Fruit fly (Drosophila melanogaster) Kc167 (cell line): ENCODE data around the gene RpS27A.

Source experiments
- Myc ChIP-seq: fragments of >200 bp; optimal IDR thresholded peaks from 2 replicates; lab custom pipeline; 2017; ENCODE audit warnings: missing external identifiers
- Sin3A ChIP-seq: fragments of >200 bp; optimal IDR thresholded peaks from 2 replicates; lab custom pipeline; 2018; ENCODE audit warnings: missing external identifiers
- h ChIP-seq: fragments of >200 bp; optimal IDR thresholded peaks from 3 replicates; lab custom pipeline; 2018; ENCODE audit warnings: missing external identifiers
- insv ChIP-seq: fragments of >200 bp; optimal IDR thresholded peaks from 3 replicates; lab custom pipeline; 2018; ENCODE audit warnings: missing external identifiers
- psq ChIP-seq: fragments of >200 bp; optimal IDR thresholded peaks from 2 replicates; lab custom pipeline; 2017; ENCODE audit warnings: missing external identifiers
- ttk ChIP-seq: sonication (Bioruptor generic); optimal IDR thresholded peaks from 2 replicates; lab custom pipeline; 2017; ENCODE audit warnings: missing external identifiers

The RpS27A gene

DNA sequence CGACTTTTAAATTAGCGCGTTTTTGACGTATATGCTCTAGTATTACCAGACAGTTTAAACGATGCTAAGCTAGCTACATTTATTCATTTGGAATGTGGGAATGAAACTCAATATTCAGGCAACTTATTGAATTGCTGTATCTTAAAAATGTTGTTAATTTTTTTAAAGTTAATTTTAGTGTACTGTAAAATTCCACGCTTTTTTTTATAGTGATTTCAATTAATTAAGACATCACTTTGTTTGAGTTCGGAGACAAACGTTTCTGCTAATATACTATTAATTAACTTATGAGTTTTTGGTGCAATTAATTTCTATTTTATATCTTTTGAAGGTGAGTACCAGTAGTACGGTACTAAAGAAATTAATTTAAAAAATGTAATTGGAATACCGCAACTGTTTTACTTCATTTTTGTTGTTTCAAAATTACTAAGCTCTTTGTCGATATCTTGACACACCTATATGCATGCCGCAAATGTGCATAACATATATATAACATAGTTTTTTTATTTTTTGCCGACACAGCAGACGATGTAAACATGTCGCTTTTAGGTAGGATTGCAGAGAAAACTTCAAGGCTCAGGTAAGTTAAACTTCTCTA lies 21.8 kb upstream of the RpS27A start, which contains the start of the genes Cdk1 and mRpS7:
Cdk1 (minus strand) TSS at position 55 of the 598 bp plus-strand sequence.
mRpS7 (plus strand) TSS at position 455 of the 598 bp plus-strand sequence.
- TF ChIP-seq insv (lab: Kevin White, UChicago) = no peak

DNA sequence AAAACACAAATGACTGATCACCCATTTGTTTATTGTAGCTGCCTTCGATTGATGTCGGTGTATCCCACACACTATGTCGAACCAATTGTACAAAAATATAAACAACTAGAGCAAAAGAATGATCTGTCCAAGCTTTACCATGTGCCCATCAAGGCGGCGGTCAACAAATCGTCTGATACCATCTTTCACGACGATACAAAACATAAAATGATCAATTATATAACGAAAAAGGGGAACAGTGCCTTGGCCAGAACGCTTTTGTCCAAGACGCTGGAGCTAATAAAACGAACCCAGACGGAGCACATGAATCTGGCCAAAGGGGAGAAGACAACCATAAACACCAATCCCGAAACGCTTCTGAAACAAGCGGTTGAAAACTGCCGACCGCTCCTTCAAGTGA lies 21.3 kb upstream of the RpS27A start:
- no peak for TF ChIP-seq insv (lab: Kevin White, UChicago)
- no peak for TF ChIP-seq Myc (lab: Kevin White, UChicago)
- TF ChIP-seq ttk (lab: Kevin White, UChicago) = no peak
- no peak for TF ChIP-seq h (lab: Kevin White, UChicago)

DNA sequence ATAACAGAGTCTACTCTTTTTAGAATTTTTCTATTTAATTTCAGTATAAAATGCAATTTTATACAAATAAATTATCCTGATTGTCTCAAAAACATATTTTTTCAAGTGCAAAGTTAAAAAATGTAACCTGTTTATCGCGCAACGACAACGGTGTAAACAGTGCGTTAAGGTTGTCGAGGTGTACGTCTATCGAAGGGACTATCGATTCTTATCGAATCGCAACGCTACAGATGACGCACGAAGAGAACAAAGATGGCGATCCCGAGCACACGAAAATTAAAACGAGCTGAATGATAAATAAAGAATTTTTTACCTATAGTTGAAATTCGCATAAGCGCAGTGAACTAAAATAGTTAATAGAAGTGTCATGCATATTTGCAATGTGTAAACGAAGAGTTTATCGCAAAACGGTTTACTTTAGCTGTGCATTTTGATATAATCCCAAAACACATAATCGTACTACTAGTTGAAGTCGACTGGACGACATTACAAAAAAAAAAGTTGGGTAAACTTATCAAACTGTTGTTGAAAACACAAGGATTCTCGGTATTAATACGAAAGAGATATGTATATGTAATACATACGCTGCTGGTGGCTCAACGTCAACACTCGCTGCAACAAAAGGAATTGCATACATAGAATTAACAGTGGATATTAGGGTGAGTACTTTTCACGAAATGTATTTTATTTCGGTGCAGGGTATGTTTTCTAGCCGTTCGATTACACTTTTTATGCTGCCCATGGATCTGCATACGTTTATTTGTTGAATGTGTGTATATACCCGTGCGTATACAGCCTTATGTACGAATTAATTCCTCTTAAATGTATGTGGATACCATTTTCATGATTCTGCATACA lies 20.1 kb upstream of the RpS27A start, which contains the start of gene da:
da (plus strand) TSS at position 237 of the 858 bp plus-strand sequence.
- no peak for TF ChIP-seq Myc (lab: Kevin White, UChicago)
- TF ChIP-seq psq (lab: Kevin White, UChicago) = no peak
- TF ChIP-seq ttk (lab: Kevin White, UChicago) = no peak
- no peak for TF ChIP-seq Sin3A (lab: Kevin White, UChicago)

DNA sequence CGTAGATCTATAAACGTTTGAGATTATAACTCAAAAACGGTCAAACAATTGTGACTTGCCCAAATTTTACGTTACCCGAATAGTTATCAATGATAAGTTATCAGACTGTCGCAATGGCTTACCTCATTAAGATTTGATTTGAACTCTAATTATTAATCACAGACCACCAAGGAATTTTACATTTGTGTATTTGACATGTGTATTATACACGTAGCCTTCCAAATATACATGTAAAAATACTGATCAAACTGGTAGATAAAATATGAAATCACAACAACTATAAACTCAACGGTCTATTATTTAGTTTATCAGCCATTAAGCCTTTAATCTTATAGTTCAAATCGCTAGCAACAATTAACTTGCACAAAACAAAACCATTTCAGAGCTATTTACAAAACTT lies 14.7 kb upstream of the RpS27A start:
- no peak for TF ChIP-seq Sin3A (lab: Kevin White, UChicago)
- TF ChIP-seq Myc (lab: Kevin White, UChicago) = no peak
- no peak for TF ChIP-seq psq (lab: Kevin White, UChicago)
- no peak for TF ChIP-seq insv (lab: Kevin White, UChicago)
- no peak for TF ChIP-seq ttk (lab: Kevin White, UChicago)
- no peak for TF ChIP-seq h (lab: Kevin White, UChicago)

DNA sequence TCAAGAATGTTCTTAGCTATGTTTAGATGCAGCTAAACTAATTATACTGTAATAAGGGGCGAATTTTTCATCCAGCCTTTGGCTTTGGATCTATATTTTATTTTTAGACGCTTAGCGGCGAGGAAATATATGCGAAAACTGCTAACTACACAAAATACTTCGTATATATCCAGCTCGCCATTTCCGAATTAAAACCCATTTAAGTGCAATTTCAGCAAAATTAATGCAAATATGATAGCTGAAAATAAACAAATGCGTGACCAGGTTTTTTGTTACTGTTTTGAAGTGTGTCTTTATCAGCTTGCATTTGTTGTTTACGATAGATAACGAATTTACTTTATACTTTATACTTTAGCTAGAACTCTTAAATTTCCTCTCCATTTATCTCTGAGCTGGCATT lies 13.1 kb upstream of the RpS27A start:
- TF ChIP-seq Sin3A (lab: Kevin White, UChicago) = no peak
- no peak for TF ChIP-seq Myc (lab: Kevin White, UChicago)
- TF ChIP-seq ttk (lab: Kevin White, UChicago) = no peak
- TF ChIP-seq h (lab: Kevin White, UChicago) = no peak
- TF ChIP-seq insv (lab: Kevin White, UChicago) = no peak
- TF ChIP-seq psq (lab: Kevin White, UChicago) = no peak

DNA sequence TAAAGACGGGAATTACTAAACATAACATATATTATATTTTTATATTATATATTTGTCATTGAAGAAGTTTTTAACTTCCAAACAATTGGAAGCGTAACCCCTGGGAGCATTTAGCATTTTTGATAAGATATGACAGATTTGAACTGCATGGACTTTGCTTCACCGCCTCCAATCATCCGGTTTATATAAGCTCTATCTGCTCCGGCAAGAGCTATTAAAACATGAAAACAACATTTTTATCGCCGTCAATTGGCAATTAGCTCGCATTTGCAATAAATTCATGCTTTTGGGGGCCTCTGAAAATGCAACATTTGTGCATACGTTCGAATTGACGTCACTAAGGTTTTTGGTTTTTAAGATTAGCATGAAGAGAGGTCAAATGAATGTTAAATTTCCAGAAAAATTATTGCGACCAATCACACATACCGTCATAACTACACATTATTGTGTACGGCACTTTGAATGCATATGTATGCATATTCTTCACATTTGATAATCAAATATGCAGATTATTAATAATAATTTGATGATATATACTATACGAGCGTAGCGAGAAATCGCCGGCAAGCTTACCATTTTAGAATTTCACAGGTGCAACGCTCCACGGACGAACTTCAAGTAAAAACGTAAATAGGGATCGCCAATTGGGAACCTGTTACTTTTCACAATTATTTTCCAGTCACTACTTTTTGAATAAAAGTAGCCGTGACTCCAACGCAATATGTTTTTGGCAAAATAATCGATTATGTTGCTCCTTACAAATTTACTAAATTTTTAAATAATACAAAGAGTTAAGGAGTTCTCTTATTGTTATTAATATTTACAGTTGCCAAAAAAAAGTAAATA lies 12.3 kb upstream of the RpS27A start, which contains the start of gene Mdh1:
Mdh1 (minus strand) TSS at position 691 of the 846 bp plus-strand sequence.
- TF ChIP-seq Sin3A (lab: Kevin White, UChicago) (no peak), ttk (lab: Kevin White, UChicago) (no peak), Myc (lab: Kevin White, UChicago) (no peak), psq (lab: Kevin White, UChicago) (peak; percentile 52)

DNA sequence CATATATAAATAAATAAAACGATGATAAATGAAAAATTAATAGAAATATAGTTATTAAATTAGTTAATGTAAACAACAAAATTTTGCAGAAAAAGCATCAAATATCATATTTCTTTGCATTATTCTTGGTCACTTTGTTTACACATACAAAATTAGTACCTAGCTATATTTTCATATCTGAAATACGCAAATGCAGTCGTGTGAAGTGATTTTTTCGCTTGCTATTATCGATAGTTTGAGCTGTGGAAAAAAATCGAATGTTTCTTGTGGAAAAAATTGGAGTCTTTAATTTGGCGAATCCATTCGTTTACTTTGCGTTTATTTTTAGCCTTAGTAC lies 11.7 kb upstream of the RpS27A start, which contains the start of gene Cnot4:
Cnot4 (plus strand) TSS at position 229 of the 337 bp plus-strand sequence.
- TF ChIP-seq psq (lab: Kevin White, UChicago) (peak; percentile 31), Sin3A (lab: Kevin White, UChicago) (no peak), Myc (lab: Kevin White, UChicago) (no peak), insv (lab: Kevin White, UChicago) (no peak)

DNA sequence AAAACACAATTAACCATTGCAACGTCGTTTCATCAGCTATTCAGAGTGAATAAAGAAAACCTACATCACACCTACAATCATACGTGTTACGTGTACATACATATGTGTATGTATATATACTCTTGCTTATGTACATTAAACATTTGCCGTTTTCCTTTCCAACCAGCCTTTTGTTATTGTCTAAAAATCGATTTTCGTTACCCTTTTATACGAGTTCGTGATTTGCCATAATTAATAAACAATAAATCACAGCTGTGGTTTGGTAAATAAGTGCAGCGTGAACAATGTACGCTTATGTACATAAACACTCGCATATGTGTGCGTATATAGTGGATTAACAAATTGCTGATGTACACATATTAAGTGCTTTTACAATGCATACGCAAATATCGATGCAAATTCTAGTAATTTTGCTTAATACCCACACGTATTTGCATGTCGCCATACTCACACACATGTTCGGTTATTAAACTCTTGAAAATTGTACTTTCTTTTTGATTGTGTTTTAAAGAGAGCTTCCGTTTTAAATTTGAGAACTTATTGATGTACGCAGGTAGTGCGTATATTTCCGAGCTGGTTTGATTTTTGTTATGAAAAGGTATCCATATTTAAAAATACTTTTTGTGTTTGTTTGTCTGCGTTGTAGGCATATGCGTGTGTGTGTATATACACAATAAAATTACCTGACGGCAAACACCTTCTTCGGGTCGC lies 11.1 kb upstream of the RpS27A start:
- TF ChIP-seq ttk (lab: Kevin White, UChicago) (no peak), psq (lab: Kevin White, UChicago) (no peak), Myc (lab: Kevin White, UChicago) (no peak), insv (lab: Kevin White, UChicago) (no peak), h (lab: Kevin White, UChicago) (no peak), Sin3A (lab: Kevin White, UChicago) (no peak)

DNA sequence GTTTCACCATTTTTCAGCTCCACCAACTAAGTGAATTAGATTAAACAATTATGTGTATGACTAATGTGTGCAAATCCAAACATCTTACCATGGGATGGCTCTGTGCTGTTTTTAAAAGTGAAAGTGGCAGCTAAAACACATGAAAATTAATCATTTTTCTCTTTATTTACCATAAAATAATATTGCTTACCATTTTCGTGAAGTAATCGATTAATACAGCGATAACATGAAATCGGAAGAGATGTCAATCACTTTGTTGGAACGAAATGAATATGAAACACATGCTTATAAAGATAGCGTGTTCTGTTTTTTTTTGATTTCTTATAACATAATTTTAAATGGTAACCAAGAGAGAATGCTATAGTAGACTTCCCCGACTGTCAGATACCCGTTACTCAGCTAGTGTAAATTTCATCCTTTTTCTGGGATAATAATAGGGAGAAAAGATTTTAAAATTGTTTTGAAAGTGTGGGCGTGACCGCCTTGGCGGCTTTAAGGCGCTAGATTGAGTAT lies 4.3 kb upstream of the RpS27A start:
- no peak for TF ChIP-seq insv (lab: Kevin White, UChicago)
- no peak for TF ChIP-seq psq (lab: Kevin White, UChicago)
- no peak for TF ChIP-seq h (lab: Kevin White, UChicago)
- TF ChIP-seq ttk (lab: Kevin White, UChicago) = no peak
- TF ChIP-seq Myc (lab: Kevin White, UChicago) = no peak
- no peak for TF ChIP-seq Sin3A (lab: Kevin White, UChicago)

DNA sequence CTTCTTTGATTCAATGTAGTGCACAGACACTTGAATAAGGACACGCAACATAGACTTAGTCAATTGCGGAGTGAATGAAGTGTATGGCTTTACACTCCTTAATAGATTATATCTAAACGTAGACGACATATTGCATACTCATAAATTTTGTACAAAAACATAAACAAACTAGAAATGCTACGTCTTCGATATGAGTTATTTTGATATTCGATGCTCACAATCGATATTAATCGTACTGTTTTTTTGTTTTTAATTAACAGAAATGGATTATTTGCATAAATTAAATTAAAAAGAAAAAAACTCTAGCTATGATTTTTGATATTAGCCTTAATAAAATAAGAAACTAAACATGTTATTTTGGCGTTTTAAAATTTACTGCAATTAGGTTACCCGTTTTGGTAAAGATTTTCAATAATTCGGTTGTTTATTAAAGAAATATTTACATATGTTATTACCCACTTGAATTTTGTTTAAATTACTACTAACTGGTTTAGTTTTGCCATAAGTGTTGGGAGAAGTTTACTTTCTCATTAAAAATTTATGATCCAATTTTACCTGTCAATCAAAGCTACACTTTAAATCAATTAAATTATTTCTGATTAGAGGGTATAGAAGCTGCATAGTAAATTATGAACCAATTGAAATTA lies 3.0 kb upstream of the RpS27A start, which contains the start of the genes CG17768, LSm-4 and Ir31a:
CG17768 (minus strand) TSS at position 196 of the 647 bp plus-strand sequence.
LSm-4 (minus strand) TSS at position 196 of the 647 bp plus-strand sequence.
Ir31a (plus strand) TSS at position 558 of the 647 bp plus-strand sequence.
- TF ChIP-seq Sin3A (lab: Kevin White, UChicago) (no peak), h (lab: Kevin White, UChicago) (no peak), Myc (lab: Kevin White, UChicago) (no peak), ttk (lab: Kevin White, UChicago) (no peak), psq (lab: Kevin White, UChicago) (no peak), insv (lab: Kevin White, UChicago) (no peak)
